Fruit fly (Drosophila melanogaster) whole organism, embryonic: ENCODE results near the gene CG3368.

Experiments
- CG10147 ChIP-seq: fragments of 200-800 bp; sonication (Bioruptor generic); optimal IDR thresholded peaks from 2 replicates; lab custom pipeline; 2019; ENCODE audit warnings: missing biosample characterization, mild to moderate bottlenecking, missing genetic modification characterization, moderate library complexity
- CG10267 ChIP-seq: fragments of 200-800 bp; sonication (Bioruptor generic); optimal IDR thresholded peaks from 2 replicates; lab custom pipeline; 2018; ENCODE audit warnings: missing biosample characterization, mild to moderate bottlenecking, missing genetic modification characterization, moderate library complexity
- CG15479 ChIP-seq: fragments of 200-800 bp; sonication (Bioruptor generic); optimal IDR thresholded peaks from 3 replicates; lab custom pipeline; 2019; ENCODE audit warnings: missing biosample characterization, mild to moderate bottlenecking, missing genetic modification characterization, moderate library complexity
- CG17359 ChIP-seq: fragments of 200-800 bp; sonication (Bioruptor generic); optimal IDR thresholded peaks from 3 replicates; lab custom pipeline; 2018; ENCODE audit warnings: missing biosample characterization, mild to moderate bottlenecking, missing genetic modification characterization, moderate library complexity
- CG1832 ChIP-seq: fragments of 200-800 bp; sonication (Bioruptor generic); optimal IDR thresholded peaks from 2 replicates; lab custom pipeline; 2017; ENCODE audit warnings: missing biosample characterization, mild to moderate bottlenecking, missing genetic modification characterization, inconsistent platforms
- CG30431 ChIP-seq: fragments of 200-800 bp; sonication (Bioruptor generic); optimal IDR thresholded peaks from 2 replicates; lab custom pipeline; 2017; ENCODE audit warnings: missing biosample characterization, missing genetic modification characterization
- CG3838 ChIP-seq: fragments of 200-800 bp; sonication (Bioruptor generic); optimal IDR thresholded peaks from 3 replicates; lab custom pipeline; 2016; ENCODE audit warnings: missing biosample characterization, missing genetic modification characterization
- CG4707 ChIP-seq: fragments of 200-800 bp; sonication (Bioruptor generic); optimal IDR thresholded peaks from 2 replicates; lab custom pipeline; 2018; ENCODE audit warnings: missing biosample characterization, mild to moderate bottlenecking, missing genetic modification characterization, moderate library complexity
- CG5180 ChIP-seq: fragments of 200-800 bp; sonication (Bioruptor generic); optimal IDR thresholded peaks from 3 replicates; lab custom pipeline; 2017; ENCODE audit warnings: missing biosample characterization, missing genetic modification characterization, mild to moderate bottlenecking, moderate library complexity, missing genetic modification reagents
- CG5245 ChIP-seq: fragments of 200-800 bp; sonication (Bioruptor generic); optimal IDR thresholded peaks from 3 replicates; lab custom pipeline; 2016; ENCODE audit warnings: missing biosample characterization, missing genetic modification characterization
- CG6654 ChIP-seq: fragments of 200-800 bp; sonication (Bioruptor generic); optimal IDR thresholded peaks from 2 replicates; lab custom pipeline; 2017; ENCODE audit warnings: missing biosample characterization, mild to moderate bottlenecking, missing genetic modification characterization
- CG8359 ChIP-seq: fragments of 200-800 bp; sonication (Bioruptor generic); optimal IDR thresholded peaks from 2 replicates; lab custom pipeline; 2017; ENCODE audit warnings: missing biosample characterization, mild to moderate bottlenecking, missing genetic modification characterization, borderline replicate concordance
- CG8478 ChIP-seq: fragments of >200 bp; optimal IDR thresholded peaks from 2 replicates; lab custom pipeline; 2018
- CG8765 ChIP-seq: fragments of 200-800 bp; sonication (Bioruptor generic); IDR thresholded peaks from 2 replicates; pipeline ENCODE4 v1.3.6; 2022; ENCODE audit warnings: missing biosample characterization, missing genetic modification characterization
- Dip2 ChIP-seq: fragments of 200-800 bp; sonication (Bioruptor generic); IDR thresholded peaks from 2 replicates; pipeline ENCODE4 v1.3.6; 2022; ENCODE audit warnings: missing biosample characterization, missing genetic modification characterization
- Eip74EF ChIP-seq, 2 experiments: fragments of 200-800 bp in 1 of 2; fragments of >200 bp in 1 of 2; sonication (Bioruptor generic) in 1 of 2; optimal IDR thresholded peaks; 2 replicates each; lab custom pipeline; 2017 to 2019; ENCODE audit warnings: missing biosample characterization in 2 of 2, missing genetic modification characterization in 2 of 2, mild to moderate bottlenecking in 1 of 2, moderate library complexity in 1 of 2
- Hr3 ChIP-seq: fragments of 200-800 bp; sonication (Bioruptor generic); optimal IDR thresholded peaks from 3 replicates; lab custom pipeline; 2016; ENCODE audit warnings: missing biosample characterization, missing genetic modification characterization
- Hr78 ChIP-seq, 2 experiments: fragments of 200-800 bp in 1 of 2; fragments of >200 bp in 1 of 2; sonication (Bioruptor generic) in 1 of 2; optimal IDR thresholded peaks; 2 replicates each; lab custom pipeline; 2017 to 2019; ENCODE audit warnings: missing biosample characterization in 2 of 2, missing genetic modification characterization in 2 of 2, mild to moderate bottlenecking in 1 of 2, moderate library complexity in 1 of 2
- Med ChIP-seq: fragments of 200-800 bp; sonication (Bioruptor generic); peaks from one replicate; lab custom pipeline; 2016; ENCODE audit warnings: missing biosample characterization, missing genetic modification characterization, mild to moderate bottlenecking, inconsistent platforms, moderate library complexity
- Mes4 ChIP-seq: fragments of 200-800 bp; sonication (Bioruptor generic); optimal IDR thresholded peaks from 2 replicates; lab custom pipeline; 2016; ENCODE audit warnings: missing biosample characterization, missing genetic modification characterization
- NFAT ChIP-seq: fragments of 200-800 bp; sonication (Bioruptor generic); IDR thresholded peaks from 2 replicates; pipeline ENCODE4 v1.3.6; 2022; ENCODE audit warnings: missing biosample characterization, missing genetic modification characterization
- Nf-YA ChIP-seq: fragments of 200-800 bp; sonication (Bioruptor generic); IDR thresholded peaks from 2 replicates; pipeline ENCODE4 v1.3.6; 2022; ENCODE audit warnings: missing biosample characterization, missing genetic modification characterization
- Side ChIP-seq: fragments of 200-800 bp; sonication (Bioruptor generic); optimal IDR thresholded peaks from 2 replicates; lab custom pipeline; 2016; ENCODE audit warnings: missing biosample characterization, missing genetic modification characterization
- Six4 ChIP-seq: fragments of 200-800 bp; sonication (Bioruptor generic); optimal IDR thresholded peaks from 2 replicates; lab custom pipeline; 2016; ENCODE audit warnings: missing biosample characterization, missing genetic modification characterization
- Sox100B ChIP-seq: fragments of 200-800 bp; sonication (Bioruptor generic); optimal IDR thresholded peaks from 3 replicates; lab custom pipeline; 2018; ENCODE audit warnings: missing biosample characterization, mild to moderate bottlenecking, missing genetic modification characterization
- abd-A ChIP-seq: fragments of 200-800 bp; sonication (Bioruptor generic); optimal IDR thresholded peaks from 3 replicates; lab custom pipeline; 2019; ENCODE audit warnings: missing biosample characterization, mild to moderate bottlenecking, missing genetic modification characterization, moderate library complexity
- bab2 ChIP-seq: fragments of 200-800 bp; sonication (Bioruptor generic); optimal IDR thresholded peaks from 2 replicates; lab custom pipeline; 2016; ENCODE audit warnings: missing biosample characterization, missing genetic modification characterization
- cas ChIP-seq: fragments of 200-800 bp; sonication (Bioruptor generic); IDR thresholded peaks from 2 replicates; pipeline ENCODE4 v1.3.6; 2022; ENCODE audit warnings: missing biosample characterization, missing genetic modification characterization
- cato ChIP-seq: fragments of 200-800 bp; sonication (Bioruptor generic); optimal IDR thresholded peaks from 2 replicates; lab custom pipeline; 2016; ENCODE audit warnings: missing biosample characterization, missing genetic modification characterization, borderline replicate concordance
- ci ChIP-seq: fragments of 200-800 bp; sonication (Bioruptor generic); IDR thresholded peaks from 3 replicates; pipeline ENCODE4 v1.3.6; 2022; ENCODE audit warnings: missing biosample characterization, missing genetic modification characterization
- danr ChIP-seq: fragments of 200-800 bp; sonication (Bioruptor generic); IDR thresholded peaks from 2 replicates; pipeline ENCODE4 v1.3.6; 2022; ENCODE audit warnings: missing biosample characterization, missing genetic modification characterization
- dmrt11E ChIP-seq: fragments of 200-800 bp; sonication (Bioruptor generic); optimal IDR thresholded peaks from 3 replicates; lab custom pipeline; 2018; ENCODE audit warnings: missing biosample characterization, mild to moderate bottlenecking, missing genetic modification characterization, moderate library complexity
- emc ChIP-seq: fragments of 200-800 bp; sonication (Bioruptor generic); optimal IDR thresholded peaks from 2 replicates; lab custom pipeline; 2016; ENCODE audit warnings: missing biosample characterization, missing genetic modification characterization
- fd102C ChIP-seq: fragments of 200-800 bp; sonication (Bioruptor generic); optimal IDR thresholded peaks from 2 replicates; lab custom pipeline; 2018; ENCODE audit warnings: missing biosample characterization, mild to moderate bottlenecking, missing genetic modification characterization, moderate library complexity
- fu2 ChIP-seq: fragments of 200-800 bp; sonication (Bioruptor generic); optimal IDR thresholded peaks from 2 replicates; lab custom pipeline; 2016; ENCODE audit warnings: missing biosample characterization, missing genetic modification characterization
- gsb-n ChIP-seq: fragments of 200-800 bp; sonication (Bioruptor generic); optimal IDR thresholded peaks from 3 replicates; lab custom pipeline; 2018; ENCODE audit warnings: missing biosample characterization, mild to moderate bottlenecking, missing genetic modification characterization
- her ChIP-seq: fragments of 200-800 bp; sonication (Bioruptor generic); optimal IDR thresholded peaks from 2 replicates; lab custom pipeline; 2016; ENCODE audit warnings: missing biosample characterization, missing genetic modification characterization
- kah ChIP-seq: fragments of 200-800 bp; sonication (Bioruptor generic); optimal IDR thresholded peaks from 2 replicates; lab custom pipeline; 2018; ENCODE audit warnings: missing biosample characterization, mild to moderate bottlenecking, missing genetic modification characterization
- lola ChIP-seq, 3 experiments: fragments of >200 bp in 2 of 3; fragments of 200-800 bp in 1 of 3; sonication (Bioruptor generic) in 1 of 3; optimal IDR thresholded peaks; 2 replicates each; lab custom pipeline; 2017 to 2019; ENCODE audit warnings: missing biosample characterization in 3 of 3, missing genetic modification characterization in 3 of 3, mild to moderate bottlenecking in 1 of 3, moderate library complexity in 1 of 3
- pros ChIP-seq: fragments of 200-800 bp; sonication (Bioruptor generic); optimal IDR thresholded peaks from 3 replicates; lab custom pipeline; 2019; ENCODE audit warnings: missing biosample characterization, mild to moderate bottlenecking, missing genetic modification characterization, moderate library complexity
- ranshi ChIP-seq: fragments of 200-800 bp; sonication (Bioruptor generic); IDR thresholded peaks from 2 replicates; pipeline ENCODE4 v1.3.6; 2022; ENCODE audit warnings: missing biosample characterization, missing genetic modification characterization
- ro ChIP-seq: fragments of 200-800 bp; sonication (Bioruptor generic); IDR thresholded peaks from 2 replicates; pipeline ENCODE4 v1.3.6; 2022; ENCODE audit warnings: missing biosample characterization, missing genetic modification characterization
- shn ChIP-seq: fragments of 200-800 bp; sonication (Bioruptor generic); optimal IDR thresholded peaks from 3 replicates; lab custom pipeline; 2016; ENCODE audit warnings: missing biosample characterization, missing genetic modification characterization
- sima ChIP-seq: fragments of 200-800 bp; sonication (Bioruptor generic); optimal IDR thresholded peaks from 2 replicates; lab custom pipeline; 2016; ENCODE audit warnings: missing biosample characterization, missing genetic modification characterization
- slbo ChIP-seq: fragments of 200-800 bp; sonication (Bioruptor generic); IDR thresholded peaks from 2 replicates; pipeline ENCODE4 v1.3.6; 2022; ENCODE audit warnings: missing biosample characterization, missing genetic modification characterization
- slou ChIP-seq: fragments of 200-800 bp; sonication (Bioruptor generic); optimal IDR thresholded peaks from 3 replicates; lab custom pipeline; 2016; ENCODE audit warnings: missing biosample characterization, missing genetic modification characterization
- stc ChIP-seq: fragments of 200-800 bp; sonication (Bioruptor generic); IDR thresholded peaks from 2 replicates; pipeline ENCODE4 v1.3.6; 2022; ENCODE audit warnings: missing biosample characterization, missing genetic modification characterization
- twi ChIP-seq: fragments of 200-800 bp; optimal IDR thresholded peaks from 2 replicates; lab custom pipeline; 2019; ENCODE audit warnings: missing biosample characterization, mild to moderate bottlenecking, missing genetic modification characterization, moderate library complexity
- zen ChIP-seq: fragments of 200-800 bp; sonication (Bioruptor generic); optimal IDR thresholded peaks from 3 replicates; lab custom pipeline; 2018; ENCODE audit warnings: missing biosample characterization, mild to moderate bottlenecking, missing genetic modification characterization, moderate library complexity

Gene CG3368

dm6 chr3R:27292159-27292880, 8.7 kb downstream of the CG3368 start, which contains the start of gene CG3348 (continued):
- TF ChIP-seq CG1832 (GFP tag; lab: Kevin White, UChicago) = no peak
- peak; percentile 74 for TF ChIP-seq bab2
- TF ChIP-seq Eip74EF (GFP tag; optimal IDR thresholded peaks at IDR 0.05; lab: Kevin White, UChicago) = peak in 1 of 2 experiments; percentile 1
- TF ChIP-seq CG17359 = peak; percentile 78
- TF ChIP-seq sima = no peak
- TF ChIP-seq kah (GFP tag; lab: Kevin White, UChicago) = peak; percentile 14
- TF ChIP-seq Nf-YA (GFP tag; lab: Robert Waterston, UW) = peak; percentile 42; the same call in 1 of the 2 replicates
- no peak for TF ChIP-seq CG8359 (GFP tag; lab: Kevin White, UChicago)
- TF ChIP-seq slbo (GFP tag; lab: Robert Waterston, UW) = peak; percentile 92
- no peak for TF ChIP-seq pros (GFP tag; lab: Kevin White, UChicago)
- TF ChIP-seq Hr3 = peak; percentile 58
- TF ChIP-seq CG8765 = peak; percentile 48; the same call in 1 of the 2 replicates
- peak; percentile 48 for TF ChIP-seq CG6654 (GFP tag; lab: Kevin White, UChicago)
- TF ChIP-seq Dip2 (GFP tag; lab: Robert Waterston, UW) = no peak
- TF ChIP-seq slou (GFP tag; lab: Kevin White, UChicago) = peak; percentile 17
- peak; percentile 50 for TF ChIP-seq CG5245 (GFP tag; lab: Kevin White, UChicago)
- peak; percentile 53 for TF ChIP-seq CG10267 (tag; lab: Kevin White, UChicago)
- TF ChIP-seq zen (tag; lab: Kevin White, UChicago) = peak; percentile 74
- 0 out of 2 replicates have a peak, but pooled peaks have one; percentile 49 for TF ChIP-seq cas (GFP tag; lab: Robert Waterston, UW)
- TF ChIP-seq ro (GFP tag; lab: Robert Waterston, UW) = peak; percentile 20; the same call in 1 of the 2 replicates
- TF ChIP-seq stc (GFP tag; lab: Robert Waterston, UW) = 0 out of 2 replicates have a peak, but pooled peaks have one; percentile 30
- TF ChIP-seq lola (GFP tag; optimal IDR thresholded peaks at IDR 0.05; lab: Kevin White, UChicago) = no peak
- TF ChIP-seq emc (GFP tag; lab: Kevin White, UChicago) = peak; percentile 13
- TF ChIP-seq Side (GFP tag; lab: Kevin White, UChicago) = peak; percentile 61
- no peak for TF ChIP-seq Sox100B (GFP tag; lab: Kevin White, UChicago)
- peak; percentile 90 for TF ChIP-seq CG10147 (GFP tag; lab: Kevin White, UChicago)
- peak; percentile 65; the same call in 2 of the 3 replicates for TF ChIP-seq ci (GFP tag; lab: Robert Waterston, UW)
- peak; percentile 42 for TF ChIP-seq her (GFP tag; lab: Kevin White, UChicago)
- TF ChIP-seq CG3838 (GFP tag; lab: Kevin White, UChicago) = no peak
- peak; percentile 37 for TF ChIP-seq CG30431 (GFP tag; lab: Kevin White, UChicago)
- TF ChIP-seq CG5180 (GFP tag; lab: Kevin White, UChicago) = peak; percentile 4
- no peak for TF ChIP-seq CG8478 (lab: Kevin White, UChicago)
- peak; percentile 39 for TF ChIP-seq Six4 (GFP tag; lab: Kevin White, UChicago)
- TF ChIP-seq gsb-n = peak; percentile 15
- no peak for TF ChIP-seq twi (tag; lab: Kevin White, UChicago)
- TF ChIP-seq cato = no peak
- no peak for TF ChIP-seq CG4707
- peak; percentile 95 for TF ChIP-seq Med
- TF ChIP-seq Mes4 (GFP tag; lab: Kevin White, UChicago) = no peak
- TF ChIP-seq danr (GFP tag; lab: Robert Waterston, UW) = peak; percentile 51; the same call in 1 of the 2 replicates
- peak; percentile 79 for TF ChIP-seq ranshi (GFP tag; lab: Robert Waterston, UW)
- peak; percentile 6 for TF ChIP-seq shn (GFP tag; lab: Kevin White, UChicago)
- peak; percentile 51 for TF ChIP-seq dmrt11E (tag; lab: Kevin White, UChicago)
- TF ChIP-seq fd102C (GFP tag; lab: Kevin White, UChicago) = no peak
- peak in 1 of 2 experiments; percentile 12 for TF ChIP-seq Hr78 (GFP tag; optimal IDR thresholded peaks at IDR 0.05; lab: Kevin White, UChicago)
- peak; percentile 43 for TF ChIP-seq fu2 (GFP tag; lab: Kevin White, UChicago)
- TF ChIP-seq CG15479 (GFP tag; lab: Kevin White, UChicago) = no peak
- peak; percentile 69 for TF ChIP-seq NFAT (GFP tag; lab: Robert Waterston, UW)
- no peak for TF ChIP-seq abd-A
